Fruit fly (Drosophila melanogaster) whole organism: ENCODE data around the gene Appl.

Source experiments
- EcR ChIP-seq, 2 experiments: fragments of >200 bp; optimal IDR thresholded peaks; 2 replicates each; lab custom pipeline; 2017; ENCODE audit warnings: missing biosample characterization in 2 of 2, missing genetic modification characterization in 2 of 2, missing genetic modification reagents in 2 of 2
- psq ChIP-seq: fragments of >200 bp; optimal IDR thresholded peaks from 2 replicates; lab custom pipeline; 2017

DNA sequence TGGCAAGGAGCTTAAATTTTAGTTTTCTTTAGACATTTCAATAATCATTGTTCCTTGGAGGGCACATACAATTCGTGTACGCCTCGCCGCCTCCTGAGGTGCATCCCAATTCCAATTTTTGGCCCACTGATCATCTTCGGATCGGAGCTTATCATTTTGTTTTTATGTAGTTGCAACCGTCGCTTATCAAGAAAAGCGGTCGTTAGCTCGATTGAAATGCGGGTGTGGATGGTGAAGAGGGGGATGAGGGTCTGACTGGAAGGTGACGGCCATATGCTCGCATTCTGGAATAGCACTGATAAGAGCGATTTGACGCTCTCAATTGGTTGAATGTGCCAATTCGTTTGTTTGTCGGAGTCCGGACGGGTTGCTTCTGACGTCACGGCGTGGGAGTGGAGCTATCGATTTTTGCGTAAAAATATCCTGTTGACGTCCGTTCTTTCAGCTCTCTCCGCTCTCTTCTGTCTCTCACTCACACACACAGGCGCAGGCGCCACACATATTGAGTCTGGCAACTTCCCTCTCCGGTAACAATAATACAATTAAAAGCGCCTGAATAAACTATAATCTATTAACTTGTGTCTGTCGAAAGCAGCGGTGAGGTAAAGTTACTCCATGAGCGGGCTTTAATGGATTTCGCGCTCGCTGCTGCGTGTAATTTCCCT lies 31.2 kb upstream of the Appl start:
- TF ChIP-seq psq, result no peak
- TF ChIP-seq EcR (GFP tag; optimal IDR thresholded peaks at IDR 0.05; lab: Kevin White, UChicago), result no peak
